Worm (Caenorhabditis elegans) whole organism, L4 larva: ENCODE results near the gene amx-1.

Experiments used
- F26F4.8 ChIP-seq: fragments of 200-800 bp; sonication (Bioruptor generic); conservative IDR thresholded peaks from 2 replicates; pipeline ENCODE4 v1.3.6; 2022; ENCODE audit warnings: missing genetic modification characterization, missing compliant biosample characterization
- Y5F2A.4 ChIP-seq: fragments of 200-800 bp; sonication (Bioruptor generic); optimal IDR thresholded peaks from 2 replicates; lab custom pipeline; 2018; ENCODE audit warnings: mild to moderate bottlenecking, missing genetic modification characterization, missing compliant biosample characterization
- aha-1 ChIP-seq: fragments of 150-350 bp; peaks from one replicate; lab custom pipeline; 2014; ENCODE audit warnings: missing biosample characterization, missing genetic modification characterization
- arid-1 ChIP-seq: fragments of 200-800 bp; sonication (Bioruptor generic); conservative IDR thresholded peaks from 2 replicates; pipeline ENCODE4 v1.3.6; 2022; ENCODE audit warnings: missing genetic modification reagents, missing genetic modification characterization, missing compliant biosample characterization
- ceh-20 ChIP-seq: fragments of 200-800 bp; sonication (Bioruptor generic); IDR thresholded peaks from 2 replicates; pipeline ENCODE4 v1.3.6; 2022; ENCODE audit warnings: missing genetic modification reagents, missing genetic modification characterization, missing compliant biosample characterization
- ceh-32 ChIP-seq: sonication (generic microtip); optimal IDR thresholded peaks from 2 replicates; lab custom pipeline; 2016; ENCODE audit warnings: mild to moderate bottlenecking, missing genetic modification characterization, missing compliant biosample characterization; ENCODE audit not compliant: poor library complexity
- cey-2 ChIP-seq: sonication (generic microtip); optimal IDR thresholded peaks from 3 replicates; lab custom pipeline; 2017; ENCODE audit warnings: missing genetic modification characterization, mild to moderate bottlenecking, missing compliant biosample characterization, antibody characterized with exemption, borderline replicate concordance; ENCODE audit not compliant: insufficient read depth
- ctbp-1 ChIP-seq: fragments of 200-800 bp; sonication (Bioruptor generic); IDR thresholded peaks from 2 replicates; pipeline ENCODE4 v1.3.6; 2022; ENCODE audit warnings: missing genetic modification reagents, missing genetic modification characterization, missing compliant biosample characterization
- daf-8 ChIP-seq: fragments of 200-800 bp; sonication (Bioruptor generic); IDR thresholded peaks from 2 replicates; pipeline ENCODE4 v1.3.6; 2022; ENCODE audit warnings: missing genetic modification characterization, missing compliant biosample characterization
- dmd-6 ChIP-seq: fragments of 200-800 bp; sonication (Bioruptor generic); IDR thresholded peaks from 2 replicates; pipeline ENCODE4 v1.3.6; 2022; ENCODE audit warnings: missing genetic modification reagents, missing genetic modification characterization, missing compliant biosample characterization
- dmd-8 ChIP-seq: fragments of 200-800 bp; sonication (Bioruptor generic); IDR thresholded peaks from 2 replicates; pipeline ENCODE4 v1.3.6; 2022; ENCODE audit warnings: missing genetic modification characterization, missing compliant biosample characterization
- dpl-1 ChIP-seq: fragments of 150-350 bp; optimal IDR thresholded peaks from 2 replicates; lab custom pipeline; 2014; ENCODE audit warnings: missing biosample characterization, missing genetic modification reagents, missing genetic modification characterization
- egl-27 ChIP-seq: sonication (generic microtip); optimal IDR thresholded peaks from 3 replicates; lab custom pipeline; 2017; ENCODE audit warnings: missing biosample characterization, missing genetic modification reagents, missing genetic modification characterization
- egl-43 ChIP-seq: fragments of 200-800 bp; sonication (Bioruptor generic); IDR thresholded peaks from 2 replicates; pipeline ENCODE4 v1.3.6; 2022; ENCODE audit warnings: missing genetic modification reagents, missing genetic modification characterization, missing compliant biosample characterization
- fkh-10 ChIP-seq: fragments of 150-350 bp; optimal IDR thresholded peaks from 2 replicates; lab custom pipeline; 2014; ENCODE audit warnings: missing biosample characterization, missing genetic modification reagents, missing genetic modification characterization
- fos-1 ChIP-seq: fragments of 150-350 bp; optimal IDR thresholded peaks from 2 replicates; lab custom pipeline; 2014; ENCODE audit warnings: missing biosample characterization, missing genetic modification characterization
- gei-8 ChIP-seq: fragments of 200-800 bp; sonication (Bioruptor generic); optimal IDR thresholded peaks from 2 replicates; lab custom pipeline; 2018; ENCODE audit warnings: mild to moderate bottlenecking, missing genetic modification characterization, missing compliant biosample characterization
- hif-1 ChIP-seq, 2 experiments: sonication (generic microtip); optimal IDR thresholded peaks; 2 replicates each; lab custom pipeline; 2016 to 2017; ENCODE audit warnings: missing compliant biosample characterization in 2 of 2, missing genetic modification characterization in 2 of 2, missing genetic modification reagents in 2 of 2, missing genotype in 2 of 2, mild to moderate bottlenecking in 1 of 2
- hlh-30 ChIP-seq: sonication (generic microtip); optimal IDR thresholded peaks from 2 replicates; lab custom pipeline; 2017; ENCODE audit warnings: antibody characterized with exemption, mild to moderate bottlenecking, missing genetic modification characterization, missing compliant biosample characterization; ENCODE audit not compliant: insufficient read depth
- lim-7 ChIP-seq: fragments of 200-800 bp; sonication (Bioruptor generic); IDR thresholded peaks from 2 replicates; pipeline ENCODE4 v1.3.6; 2022; ENCODE audit warnings: missing genetic modification characterization, missing compliant biosample characterization
- lin-1 ChIP-seq: fragments of 200-800 bp; sonication (Bioruptor generic); IDR thresholded peaks from 2 replicates; pipeline ENCODE4 v1.3.6; 2022; ENCODE audit warnings: missing genetic modification reagents, missing genetic modification characterization, missing compliant biosample characterization
- lin-29 ChIP-seq: fragments of 200-800 bp; sonication (Bioruptor generic); IDR thresholded peaks from 2 replicates; pipeline ENCODE4 v1.3.6; 2022; ENCODE audit warnings: missing genetic modification reagents, missing genetic modification characterization, missing compliant biosample characterization
- lin-38 ChIP-seq: fragments of 200-800 bp; sonication (Bioruptor generic); IDR thresholded peaks from 2 replicates; pipeline ENCODE4 v1.3.6; 2022; ENCODE audit warnings: missing genetic modification reagents, missing genetic modification characterization, missing compliant biosample characterization
- lin-39 ChIP-seq: fragments of 150-350 bp; optimal IDR thresholded peaks from 2 replicates; lab custom pipeline; 2014; ENCODE audit warnings: missing biosample characterization, missing genetic modification reagents, missing genetic modification characterization
- mep-1 ChIP-seq: fragments of 150-350 bp; sonication (generic microtip); optimal IDR thresholded peaks from 3 replicates; lab custom pipeline; 2014; ENCODE audit warnings: missing biosample characterization, missing genetic modification characterization
- mes-2 ChIP-seq: sonication (generic microtip); optimal IDR thresholded peaks from 2 replicates; lab custom pipeline; 2016; ENCODE audit warnings: missing genotype, mild to moderate bottlenecking, missing genetic modification characterization, missing compliant biosample characterization; ENCODE audit not compliant: poor library complexity, severe bottlenecking
- mxl-3 ChIP-seq: fragments of 200-800 bp; sonication (Bioruptor generic); optimal IDR thresholded peaks from 2 replicates; lab custom pipeline; 2018; ENCODE audit warnings: mild to moderate bottlenecking, missing genetic modification characterization, missing compliant biosample characterization
- nhr-111 ChIP-seq: fragments of 200-800 bp; sonication (Bioruptor generic); optimal IDR thresholded peaks from 2 replicates; lab custom pipeline; 2018; ENCODE audit warnings: mild to moderate bottlenecking, missing genetic modification characterization, missing compliant biosample characterization
- nhr-25 ChIP-seq: sonication (generic microtip); optimal IDR thresholded peaks from 2 replicates; lab custom pipeline; 2017; ENCODE audit warnings: missing genetic modification characterization, mild to moderate bottlenecking, missing compliant biosample characterization, antibody characterized with exemption, moderate library complexity, borderline replicate concordance; ENCODE audit not compliant: insufficient read depth
- nhr-28 ChIP-seq: fragments of 150-350 bp; optimal IDR thresholded peaks from 2 replicates; lab custom pipeline; 2014; ENCODE audit warnings: missing biosample characterization, missing genetic modification characterization
- nhr-6 ChIP-seq: fragments of 150-350 bp; optimal IDR thresholded peaks from 2 replicates; lab custom pipeline; 2014; ENCODE audit warnings: missing biosample characterization, missing genetic modification characterization
- pha-4 ChIP-seq, 2 experiments: fragments of 150-350 bp in 1 of 2; fragments of 200-800 bp in 1 of 2; sonication (Bioruptor generic) in 1 of 2; IDR thresholded peaks in 1 of 2; optimal IDR thresholded peaks in 1 of 2; 2 replicates each; pipeline versions ENCODE4 v1.3.6 to Lab custom; 2014 to 2022; ENCODE audit warnings: missing genetic modification characterization in 2 of 2, missing genetic modification reagents in 2 of 2, missing biosample characterization in 1 of 2, missing compliant biosample characterization in 1 of 2
- php-3 ChIP-seq: fragments of 200-800 bp; sonication (Bioruptor generic); IDR thresholded peaks from 2 replicates; pipeline ENCODE4 v1.3.6; 2022; ENCODE audit warnings: missing genetic modification reagents, missing genetic modification characterization, missing compliant biosample characterization
- saeg-2 ChIP-seq: fragments of 200-800 bp; sonication (Bioruptor generic); IDR thresholded peaks from 2 replicates; pipeline ENCODE4 v1.3.6; 2022; ENCODE audit warnings: missing genetic modification reagents, missing genetic modification characterization, missing compliant biosample characterization
- sdz-12 ChIP-seq: fragments of 200-800 bp; sonication (Bioruptor generic); optimal IDR thresholded peaks from 2 replicates; lab custom pipeline; 2018; ENCODE audit warnings: mild to moderate bottlenecking, missing genetic modification characterization, missing compliant biosample characterization
- set-16 ChIP-seq: fragments of 200-800 bp; sonication (Bioruptor generic); IDR thresholded peaks from 2 replicates; pipeline ENCODE4 v1.3.6; 2022; ENCODE audit warnings: missing genetic modification reagents, missing genetic modification characterization, missing compliant biosample characterization
- skn-1 ChIP-seq: fragments of 150-350 bp; optimal IDR thresholded peaks from 2 replicates; lab custom pipeline; 2014; ENCODE audit warnings: missing biosample characterization, missing genetic modification characterization
- spr-1 ChIP-seq: sonication (generic microtip); optimal IDR thresholded peaks from 2 replicates; lab custom pipeline; 2016; ENCODE audit warnings: mild to moderate bottlenecking, missing genetic modification characterization, missing compliant biosample characterization
- tag-97 ChIP-seq: fragments of 200-800 bp; sonication (Bioruptor generic); IDR thresholded peaks from 2 replicates; pipeline ENCODE4 v1.3.6; 2022; ENCODE audit warnings: missing genetic modification characterization, missing compliant biosample characterization
- tra-1 ChIP-seq: fragments of 200-800 bp; sonication (Bioruptor generic); IDR thresholded peaks from 2 replicates; pipeline ENCODE4 v1.3.6; 2022; ENCODE audit warnings: missing genetic modification reagents, missing genetic modification characterization, missing compliant biosample characterization
- unc-130 ChIP-seq: sonication (generic microtip); optimal IDR thresholded peaks from 2 replicates; lab custom pipeline; 2016; ENCODE audit warnings: missing genetic modification reagents, missing genetic modification characterization, missing compliant biosample characterization
- unc-62 ChIP-seq, 3 experiments: fragments of 150-350 bp in 1 of 3; sonication (generic microtip); optimal IDR thresholded peaks in 2 of 3; peaks in 1 of 3; 1 replicate in 1 of 3; 2 replicates in 2 of 3; lab custom pipeline; 2014 to 2017; ENCODE audit warnings: missing biosample characterization in 3 of 3, missing genetic modification characterization in 3 of 3, missing genetic modification reagents in 3 of 3, missing genotype in 1 of 3
- vab-7 ChIP-seq: fragments of 200-800 bp; sonication (Bioruptor generic); IDR thresholded peaks from 2 replicates; pipeline ENCODE4 v1.3.6; 2022; ENCODE audit warnings: missing genetic modification reagents, missing genetic modification characterization, missing compliant biosample characterization
- zfp-2 ChIP-seq: sonication (generic microtip); optimal IDR thresholded peaks from 2 replicates; lab custom pipeline; 2016; ENCODE audit warnings: mild to moderate bottlenecking, missing genetic modification characterization, missing compliant biosample characterization
- zip-11 ChIP-seq: fragments of 200-800 bp; sonication (Bioruptor generic); IDR thresholded peaks from 2 replicates; pipeline ENCODE4 v1.3.6; 2022; ENCODE audit warnings: missing genetic modification characterization, missing compliant biosample characterization
- ztf-11 ChIP-seq: fragments of 150-350 bp; optimal IDR thresholded peaks from 2 replicates; lab custom pipeline; 2014; ENCODE audit warnings: missing biosample characterization, missing genetic modification characterization

amx-1 gene

ce11 chrIII:3811375-3811924 lies 10.8 kb upstream of the amx-1 start (continued):
- no peak for TF ChIP-seq unc-130
- no peak for TF ChIP-seq Y5F2A.4 (GFP tag; lab: Kevin White, UChicago)
- no peak for TF ChIP-seq skn-1 (tag; lab: Kevin White, UChicago)
- TF ChIP-seq lin-38 = no peak
- no peak for TF ChIP-seq egl-27 (tag; lab: Kevin White, UChicago)
- TF ChIP-seq fos-1 (tag; lab: Kevin White, UChicago) = no peak
- TF ChIP-seq dmd-6 = no peak
- no peak for TF ChIP-seq hif-1 (tag; optimal IDR thresholded peaks at IDR 0.05; lab: Kevin White, UChicago)
- TF ChIP-seq unc-62 (GFP tag; optimal IDR thresholded peaks at IDR 0.05 in 1 of 2; lab: Kevin White, UChicago) = peak in 1 of 2 experiments; percentile 99
- TF ChIP-seq unc-62 (tag; optimal IDR thresholded peaks at IDR 0.05; lab: Kevin White, UChicago) = no peak
- no peak for TF ChIP-seq gei-8
- TF ChIP-seq arid-1 (GFP tag; lab: Robert Waterston, UW) = no peak
- TF ChIP-seq sdz-12 = no peak
- no peak for TF ChIP-seq F26F4.8 (GFP tag; lab: Robert Waterston, UW)
- TF ChIP-seq cey-2 (tag; lab: Kevin White, UChicago) = no peak
- no peak for TF ChIP-seq php-3 (GFP tag; lab: Robert Waterston, UW)
- TF ChIP-seq lin-39 (tag; lab: Kevin White, UChicago) = no peak
- no peak for TF ChIP-seq tag-97 (GFP tag; lab: Robert Waterston, UW)
- no peak for TF ChIP-seq saeg-2 (GFP tag; lab: Robert Waterston, UW)
- TF ChIP-seq zfp-2 (tag; lab: Kevin White, UChicago) = no peak
- no peak for TF ChIP-seq egl-43 (GFP tag; lab: Robert Waterston, UW)
- no peak for TF ChIP-seq tra-1 (GFP tag; lab: Robert Waterston, UW)
- TF ChIP-seq fkh-10 (GFP tag; lab: Kevin White, UChicago) = no peak
- TF ChIP-seq zip-11 (GFP tag; lab: Robert Waterston, UW) = no peak
- no peak for TF ChIP-seq pha-4 (GFP tag; IDR thresholded peaks at IDR 0.05; lab: Robert Waterston, UW)
- TF ChIP-seq pha-4 (tag; optimal IDR thresholded peaks at IDR 0.05; lab: Kevin White, UChicago) = no peak
- TF ChIP-seq daf-8 (GFP tag; lab: Robert Waterston, UW) = no peak
- TF ChIP-seq vab-7 (GFP tag; lab: Robert Waterston, UW) = no peak
- no peak for TF ChIP-seq nhr-111
- no peak for TF ChIP-seq set-16 (GFP tag; lab: Robert Waterston, UW)
- no peak for TF ChIP-seq dpl-1 (GFP tag; lab: Kevin White, UChicago)
- no peak for TF ChIP-seq lim-7 (GFP tag; lab: Robert Waterston, UW)
- TF ChIP-seq ceh-32 (tag; lab: Kevin White, UChicago) = no peak
- TF ChIP-seq mep-1 (tag; lab: Kevin White, UChicago) = peak; percentile 26
- peak; percentile 59 for TF ChIP-seq nhr-28 (tag; lab: Kevin White, UChicago)
- TF ChIP-seq, all 104 proteins: peak for 9

- no peak for TF ChIP-seq mxl-3
- TF ChIP-seq mes-2 (tag; lab: Kevin White, UChicago) = peak; percentile 11
- no peak for TF ChIP-seq dmd-8 (GFP tag; lab: Robert Waterston, UW)
- peak; percentile 20 for TF ChIP-seq nhr-28 (tag; lab: Kevin White, UChicago)
- no peak for TF ChIP-seq spr-1 (tag; lab: Kevin White, UChicago)
- TF ChIP-seq lin-38 = no peak
- no peak for TF ChIP-seq ceh-20 (GFP tag; lab: Robert Waterston, UW)
- no peak for TF ChIP-seq F26F4.8 (GFP tag; lab: Robert Waterston, UW)
- no peak for TF ChIP-seq egl-43 (GFP tag; lab: Robert Waterston, UW)
- no peak for TF ChIP-seq lin-1 (GFP tag; lab: Robert Waterston, UW)
- peak; percentile 69 for TF ChIP-seq aha-1 (tag; lab: Kevin White, UChicago)
- no peak for TF ChIP-seq lin-29 (GFP tag; lab: Robert Waterston, UW)
- no peak for TF ChIP-seq ztf-11 (tag; lab: Kevin White, UChicago)
- no peak for TF ChIP-seq nhr-6 (tag; lab: Kevin White, UChicago)
- TF ChIP-seq ctbp-1 = no peak
- TF ChIP-seq hlh-30 = peak; percentile 53
- no peak for TF ChIP-seq egl-27 (tag; lab: Kevin White, UChicago)
- TF ChIP-seq daf-8 (GFP tag; lab: Robert Waterston, UW) = no peak
- TF ChIP-seq nhr-25 (tag; lab: Kevin White, UChicago) = peak; percentile 69
- no peak for TF ChIP-seq zip-11 (GFP tag; lab: Robert Waterston, UW)
These were observed 9.7 kb upstream of the amx-1 start for ce11 chrIII:3812369-3812993.
